Worm (Caenorhabditis elegans) whole organism, L4 larva: ENCODE data around the gene wdfy-3.

Source experiments
- F49E8.2 ChIP-seq: sonication (generic microtip); optimal IDR thresholded peaks from 2 replicates; lab custom pipeline; 2016; ENCODE audit warnings: missing compliant biosample characterization, mild to moderate bottlenecking, missing genetic modification characterization, borderline replicate concordance
- T20F7.1 ChIP-seq: fragments of 200-800 bp; sonication (Bioruptor generic); optimal IDR thresholded peaks from 2 replicates; lab custom pipeline; 2018; ENCODE audit warnings: mild to moderate bottlenecking, missing genetic modification characterization, missing compliant biosample characterization
- Y48G9A.11 ChIP-seq: fragments of 200-800 bp; sonication (Bioruptor generic); IDR thresholded peaks from 2 replicates; pipeline ENCODE4 v1.3.6; 2022; ENCODE audit warnings: missing genetic modification reagents, missing genetic modification characterization, missing compliant biosample characterization
- ZK337.2 ChIP-seq: fragments of 200-800 bp; sonication (Bioruptor generic); IDR thresholded peaks from 2 replicates; pipeline ENCODE4 v1.3.6; 2022; ENCODE audit warnings: missing genetic modification reagents, missing genetic modification characterization, missing compliant biosample characterization
- aha-1 ChIP-seq: fragments of 150-350 bp; peaks from one replicate; lab custom pipeline; 2014; ENCODE audit warnings: missing biosample characterization, missing genetic modification characterization
- ceh-20 ChIP-seq: fragments of 200-800 bp; sonication (Bioruptor generic); IDR thresholded peaks from 2 replicates; pipeline ENCODE4 v1.3.6; 2022; ENCODE audit warnings: missing genetic modification reagents, missing genetic modification characterization, missing compliant biosample characterization
- ceh-32 ChIP-seq: sonication (generic microtip); optimal IDR thresholded peaks from 2 replicates; lab custom pipeline; 2016; ENCODE audit warnings: mild to moderate bottlenecking, missing genetic modification characterization, missing compliant biosample characterization; ENCODE audit not compliant: poor library complexity
- ceh-44 ChIP-seq: fragments of 200-800 bp; sonication (Bioruptor generic); IDR thresholded peaks from 2 replicates; pipeline ENCODE4 v1.3.6; 2022; ENCODE audit warnings: missing genetic modification reagents, missing genetic modification characterization, missing compliant biosample characterization
- ctbp-1 ChIP-seq: fragments of 200-800 bp; sonication (Bioruptor generic); IDR thresholded peaks from 2 replicates; pipeline ENCODE4 v1.3.6; 2022; ENCODE audit warnings: missing genetic modification reagents, missing genetic modification characterization, missing compliant biosample characterization
- daf-16 ChIP-seq, 3 experiments: sonication (generic microtip); optimal IDR thresholded peaks; 2 replicates each; lab custom pipeline; 2016 to 2017; ENCODE audit warnings: missing genetic modification characterization in 3 of 3, missing genetic modification reagents in 3 of 3, mild to moderate bottlenecking in 2 of 3, missing compliant biosample characterization in 2 of 3, missing biosample characterization in 1 of 3, moderate library complexity in 1 of 3
- dmd-9 ChIP-seq: fragments of 200-800 bp; sonication (Bioruptor generic); IDR thresholded peaks from 2 replicates; pipeline ENCODE4 v1.3.6; 2022; ENCODE audit warnings: missing genetic modification reagents, missing genetic modification characterization, missing compliant biosample characterization
- dpl-1 ChIP-seq: fragments of 150-350 bp; optimal IDR thresholded peaks from 2 replicates; lab custom pipeline; 2014; ENCODE audit warnings: missing biosample characterization, missing genetic modification reagents, missing genetic modification characterization
- dve-1 ChIP-seq: sonication (generic microtip); optimal IDR thresholded peaks from 2 replicates; lab custom pipeline; 2017; ENCODE audit warnings: antibody characterized with exemption, mild to moderate bottlenecking, missing genetic modification characterization, missing compliant biosample characterization; ENCODE audit not compliant: insufficient read depth
- egl-43 ChIP-seq: fragments of 200-800 bp; sonication (Bioruptor generic); IDR thresholded peaks from 2 replicates; pipeline ENCODE4 v1.3.6; 2022; ENCODE audit warnings: missing genetic modification reagents, missing genetic modification characterization, missing compliant biosample characterization
- hif-1 ChIP-seq, 2 experiments: sonication (generic microtip); optimal IDR thresholded peaks; 2 replicates each; lab custom pipeline; 2016 to 2017; ENCODE audit warnings: missing compliant biosample characterization in 2 of 2, missing genetic modification characterization in 2 of 2, missing genetic modification reagents in 2 of 2, missing genotype in 2 of 2, mild to moderate bottlenecking in 1 of 2
- hlh-11 ChIP-seq: fragments of 200-800 bp; sonication (Bioruptor generic); optimal IDR thresholded peaks from 2 replicates; lab custom pipeline; 2018; ENCODE audit warnings: mild to moderate bottlenecking, missing genetic modification characterization, missing compliant biosample characterization
- hmg-1.1 ChIP-seq: fragments of 200-800 bp; sonication (Bioruptor generic); IDR thresholded peaks from 2 replicates; pipeline ENCODE4 v1.3.6; 2022; ENCODE audit warnings: missing genetic modification reagents, missing genetic modification characterization, missing compliant biosample characterization
- lim-7 ChIP-seq: fragments of 200-800 bp; sonication (Bioruptor generic); IDR thresholded peaks from 2 replicates; pipeline ENCODE4 v1.3.6; 2022; ENCODE audit warnings: missing genetic modification characterization, missing compliant biosample characterization
- lin-15B ChIP-seq: fragments of 150-350 bp; sonication (generic microtip); optimal IDR thresholded peaks from 3 replicates; lab custom pipeline; 2014; ENCODE audit warnings: missing biosample characterization, missing genetic modification characterization
- lin-38 ChIP-seq: fragments of 200-800 bp; sonication (Bioruptor generic); IDR thresholded peaks from 2 replicates; pipeline ENCODE4 v1.3.6; 2022; ENCODE audit warnings: missing genetic modification reagents, missing genetic modification characterization, missing compliant biosample characterization
- madf-9 ChIP-seq: fragments of 200-800 bp; sonication (Bioruptor generic); conservative IDR thresholded peaks from 2 replicates; pipeline ENCODE4 v1.3.6; 2022; ENCODE audit warnings: missing genetic modification reagents, missing genetic modification characterization, missing compliant biosample characterization
- mdt-29 ChIP-seq: fragments of 200-800 bp; sonication (Bioruptor generic); IDR thresholded peaks from 2 replicates; pipeline ENCODE4 v1.3.6; 2022; ENCODE audit warnings: missing genetic modification reagents, missing genetic modification characterization, missing compliant biosample characterization
- mep-1 ChIP-seq: fragments of 150-350 bp; sonication (generic microtip); optimal IDR thresholded peaks from 3 replicates; lab custom pipeline; 2014; ENCODE audit warnings: missing biosample characterization, missing genetic modification characterization
- mes-2 ChIP-seq: sonication (generic microtip); optimal IDR thresholded peaks from 2 replicates; lab custom pipeline; 2016; ENCODE audit warnings: missing genotype, mild to moderate bottlenecking, missing genetic modification characterization, missing compliant biosample characterization; ENCODE audit not compliant: poor library complexity, severe bottlenecking
- nhr-11 ChIP-seq: fragments of 150-350 bp; optimal IDR thresholded peaks from 2 replicates; lab custom pipeline; 2014; ENCODE audit warnings: missing biosample characterization, missing genetic modification characterization
- nhr-41 ChIP-seq: fragments of 200-800 bp; sonication (Bioruptor generic); IDR thresholded peaks from 2 replicates; pipeline ENCODE4 v1.3.6; 2022; ENCODE audit warnings: missing genetic modification reagents, missing genetic modification characterization, missing compliant biosample characterization
- nhr-42 ChIP-seq: fragments of 200-800 bp; sonication (Bioruptor generic); IDR thresholded peaks from 2 replicates; pipeline ENCODE4 v1.3.6; 2022; ENCODE audit warnings: missing genetic modification characterization, missing compliant biosample characterization
- nhr-6 ChIP-seq: fragments of 150-350 bp; optimal IDR thresholded peaks from 2 replicates; lab custom pipeline; 2014; ENCODE audit warnings: missing biosample characterization, missing genetic modification characterization
- nhr-77 ChIP-seq: fragments of 150-350 bp; optimal IDR thresholded peaks from 2 replicates; lab custom pipeline; 2014; ENCODE audit warnings: missing biosample characterization, missing genetic modification characterization
- pha-4 ChIP-seq, 2 experiments: fragments of 150-350 bp in 1 of 2; fragments of 200-800 bp in 1 of 2; sonication (Bioruptor generic) in 1 of 2; IDR thresholded peaks in 1 of 2; optimal IDR thresholded peaks in 1 of 2; 2 replicates each; pipeline versions ENCODE4 v1.3.6 to Lab custom; 2014 to 2022; ENCODE audit warnings: missing genetic modification characterization in 2 of 2, missing genetic modification reagents in 2 of 2, missing biosample characterization in 1 of 2, missing compliant biosample characterization in 1 of 2
- pqm-1 ChIP-seq: sonication (generic microtip); optimal IDR thresholded peaks from 2 replicates; lab custom pipeline; 2017; ENCODE audit warnings: missing biosample characterization, missing genetic modification characterization
- rbr-2 ChIP-seq: sonication (generic microtip); optimal IDR thresholded peaks from 2 replicates; lab custom pipeline; 2016; ENCODE audit warnings: missing genotype, missing genetic modification characterization, missing compliant biosample characterization
- saeg-2 ChIP-seq: fragments of 200-800 bp; sonication (Bioruptor generic); IDR thresholded peaks from 2 replicates; pipeline ENCODE4 v1.3.6; 2022; ENCODE audit warnings: missing genetic modification reagents, missing genetic modification characterization, missing compliant biosample characterization
- set-16 ChIP-seq: fragments of 200-800 bp; sonication (Bioruptor generic); IDR thresholded peaks from 2 replicates; pipeline ENCODE4 v1.3.6; 2022; ENCODE audit warnings: missing genetic modification reagents, missing genetic modification characterization, missing compliant biosample characterization
- snpc-1.2 ChIP-seq: fragments of 200-800 bp; sonication (Bioruptor generic); IDR thresholded peaks from 2 replicates; pipeline ENCODE4 v1.3.6; 2022; ENCODE audit warnings: missing genetic modification reagents, missing genetic modification characterization, missing compliant biosample characterization
- unc-130 ChIP-seq: sonication (generic microtip); optimal IDR thresholded peaks from 2 replicates; lab custom pipeline; 2016; ENCODE audit warnings: missing genetic modification reagents, missing genetic modification characterization, missing compliant biosample characterization
- unc-62 ChIP-seq, 3 experiments: fragments of 150-350 bp in 1 of 3; sonication (generic microtip); optimal IDR thresholded peaks in 2 of 3; peaks in 1 of 3; 1 replicate in 1 of 3; 2 replicates in 2 of 3; lab custom pipeline; 2014 to 2017; ENCODE audit warnings: missing biosample characterization in 3 of 3, missing genetic modification characterization in 3 of 3, missing genetic modification reagents in 3 of 3, missing genotype in 1 of 3
- vab-7 ChIP-seq: fragments of 200-800 bp; sonication (Bioruptor generic); IDR thresholded peaks from 2 replicates; pipeline ENCODE4 v1.3.6; 2022; ENCODE audit warnings: missing genetic modification reagents, missing genetic modification characterization, missing compliant biosample characterization
- zfp-2 ChIP-seq: sonication (generic microtip); optimal IDR thresholded peaks from 2 replicates; lab custom pipeline; 2016; ENCODE audit warnings: mild to moderate bottlenecking, missing genetic modification characterization, missing compliant biosample characterization
- ztf-7 ChIP-seq: fragments of 150-350 bp; optimal IDR thresholded peaks from 2 replicates; lab custom pipeline; 2014; ENCODE audit warnings: missing biosample characterization, missing genetic modification characterization

Gene wdfy-3

DNA sequence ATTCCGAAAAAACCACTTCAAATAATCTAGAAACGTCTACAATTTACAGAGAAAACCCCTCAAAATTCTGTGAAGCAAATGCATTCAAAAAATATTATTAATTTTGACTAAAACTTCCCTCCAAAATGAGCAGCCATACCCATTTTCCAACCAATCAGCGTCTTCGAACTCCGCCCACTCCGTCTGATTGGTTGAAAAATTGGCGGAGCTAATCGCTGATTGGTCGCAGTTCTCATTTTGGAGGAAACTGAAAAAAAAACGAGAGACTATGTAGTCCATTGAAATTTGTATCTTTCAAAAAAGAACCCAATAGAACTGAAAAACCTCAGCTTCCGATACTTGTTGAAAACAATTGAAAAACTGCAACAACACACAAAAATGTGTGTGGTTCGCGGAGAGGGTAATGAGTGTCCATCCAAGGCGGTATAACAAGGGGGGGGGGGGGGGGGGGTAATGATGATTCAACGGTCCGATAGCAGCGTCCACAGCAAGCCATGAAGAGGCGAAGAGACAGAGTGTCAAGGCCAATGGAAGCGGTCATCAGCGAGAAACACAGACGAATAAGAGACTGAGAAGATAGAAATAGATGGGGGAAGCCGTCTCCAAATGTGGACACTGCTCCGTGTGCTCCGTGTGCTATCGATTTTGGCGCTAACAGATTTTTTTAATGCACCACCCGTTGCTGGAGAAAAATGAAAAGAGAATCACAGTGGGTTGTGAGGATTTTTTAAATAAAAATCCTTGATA lies 36.1 kb upstream of the wdfy-3 start:
- TF ChIP-seq nhr-6 (tag; lab: Kevin White, UChicago) (peak; percentile 9), pha-4 (GFP tag; IDR thresholded peaks at IDR 0.05; lab: Robert Waterston, UW) (no peak), pha-4 (tag; optimal IDR thresholded peaks at IDR 0.05; lab: Kevin White, UChicago) (no peak), mdt-29 (GFP tag; lab: Robert Waterston, UW) (no peak), mep-1 (tag; lab: Kevin White, UChicago) (peak; percentile 5), hlh-11 (peak; percentile 4), set-16 (GFP tag; lab: Robert Waterston, UW) (peak; percentile 31; the same call in 1 of the 2 replicates)

DNA sequence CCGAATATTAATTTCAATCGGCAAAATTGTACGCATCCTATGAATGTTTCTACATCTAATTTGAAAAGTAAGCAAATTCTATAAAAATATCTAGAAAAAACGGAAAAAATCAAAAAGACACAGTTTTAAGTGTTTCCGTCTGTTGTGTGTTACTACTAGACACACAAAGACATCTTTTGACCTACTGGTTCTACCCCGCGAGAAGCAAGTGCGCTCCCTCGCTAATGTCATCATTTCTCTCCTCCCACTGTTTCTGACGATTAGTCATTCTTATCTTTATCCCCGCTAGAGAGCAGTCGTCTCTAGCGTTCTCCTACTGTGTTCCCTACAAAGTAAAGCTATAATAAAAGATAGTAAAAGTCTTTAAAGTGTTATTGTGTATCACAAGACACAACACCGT lies 35.3 kb upstream of the wdfy-3 start:
- TF ChIP-seq aha-1 (tag; lab: Kevin White, UChicago) (peak; percentile 14), lin-38 (GFP tag; lab: Robert Waterston, UW) (peak; percentile 54), rbr-2 (tag; lab: Kevin White, UChicago) (no peak)

DNA sequence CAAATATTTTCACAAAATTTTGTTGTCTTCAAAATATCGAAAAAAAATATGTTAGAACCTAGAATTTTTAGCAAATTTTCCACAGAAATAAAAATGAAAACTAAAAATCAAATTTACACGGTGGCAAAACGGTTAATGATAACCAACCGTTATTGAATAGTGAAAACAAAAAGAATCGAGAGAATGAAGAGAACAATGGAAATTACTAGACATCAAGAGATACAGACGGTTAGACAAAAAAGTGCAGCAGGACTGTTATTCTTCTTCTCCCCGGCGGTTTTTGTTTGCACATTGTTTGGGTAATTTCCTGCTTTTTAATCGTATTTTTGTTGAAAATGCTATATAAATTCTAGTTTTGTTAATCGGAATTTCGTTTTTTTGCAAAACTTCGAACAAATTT lies 34.3 kb upstream of the wdfy-3 start:
- TF ChIP-seq ztf-7 (tag; lab: Kevin White, UChicago) = no peak
- TF ChIP-seq ctbp-1 (GFP tag; lab: Robert Waterston, UW) = no peak
- TF ChIP-seq ceh-32 = no peak
- peak; percentile 22 for TF ChIP-seq dve-1 (tag; lab: Kevin White, UChicago)
- no peak for TF ChIP-seq zfp-2 (tag; lab: Kevin White, UChicago)
- TF ChIP-seq saeg-2 (GFP tag; lab: Robert Waterston, UW) = no peak
- TF ChIP-seq lin-15B (tag; lab: Kevin White, UChicago) = no peak
- no peak for TF ChIP-seq nhr-11
- TF ChIP-seq nhr-41 (GFP tag; lab: Robert Waterston, UW) = no peak
- TF ChIP-seq dmd-9 (GFP tag; lab: Robert Waterston, UW) = no peak
- TF ChIP-seq nhr-42 = no peak
- no peak for TF ChIP-seq nhr-77 (tag; lab: Kevin White, UChicago)
- TF ChIP-seq F49E8.2 (tag; lab: Kevin White, UChicago) = no peak
- TF ChIP-seq pqm-1 = no peak
- TF ChIP-seq daf-16 (GFP tag; optimal IDR thresholded peaks at IDR 0.05; lab: Kevin White, UChicago) = no peak
- peak; percentile 42 for TF ChIP-seq daf-16 (tag; optimal IDR thresholded peaks at IDR 0.05; lab: Kevin White, UChicago)

DNA sequence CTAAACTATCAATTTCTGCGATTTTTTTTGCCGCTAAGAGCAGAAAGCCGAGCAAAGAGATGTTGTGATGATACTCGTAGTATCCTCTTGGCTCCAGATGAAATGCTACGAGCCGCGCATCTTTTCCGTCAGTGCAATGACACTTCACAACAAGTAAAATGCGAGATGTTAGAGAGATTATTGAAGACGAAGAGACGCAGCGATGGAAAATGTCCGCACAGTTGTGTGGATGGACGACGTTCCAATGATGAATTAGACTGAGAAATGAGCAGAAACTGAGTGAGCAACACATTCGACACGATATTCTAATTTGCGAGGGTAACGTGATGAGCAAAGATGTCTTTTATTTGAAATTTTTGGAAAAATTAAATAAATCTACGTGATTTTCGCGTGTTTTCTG lies 32.3 kb upstream of the wdfy-3 start:
- no peak for TF ChIP-seq lim-7 (GFP tag; lab: Robert Waterston, UW)
- TF ChIP-seq unc-62 (GFP tag; optimal IDR thresholded peaks at IDR 0.05 in 1 of 2; lab: Kevin White, UChicago) = peak in 1 of 2 experiments; percentile 5
- TF ChIP-seq unc-62 (tag; optimal IDR thresholded peaks at IDR 0.05; lab: Kevin White, UChicago) = no peak

DNA sequence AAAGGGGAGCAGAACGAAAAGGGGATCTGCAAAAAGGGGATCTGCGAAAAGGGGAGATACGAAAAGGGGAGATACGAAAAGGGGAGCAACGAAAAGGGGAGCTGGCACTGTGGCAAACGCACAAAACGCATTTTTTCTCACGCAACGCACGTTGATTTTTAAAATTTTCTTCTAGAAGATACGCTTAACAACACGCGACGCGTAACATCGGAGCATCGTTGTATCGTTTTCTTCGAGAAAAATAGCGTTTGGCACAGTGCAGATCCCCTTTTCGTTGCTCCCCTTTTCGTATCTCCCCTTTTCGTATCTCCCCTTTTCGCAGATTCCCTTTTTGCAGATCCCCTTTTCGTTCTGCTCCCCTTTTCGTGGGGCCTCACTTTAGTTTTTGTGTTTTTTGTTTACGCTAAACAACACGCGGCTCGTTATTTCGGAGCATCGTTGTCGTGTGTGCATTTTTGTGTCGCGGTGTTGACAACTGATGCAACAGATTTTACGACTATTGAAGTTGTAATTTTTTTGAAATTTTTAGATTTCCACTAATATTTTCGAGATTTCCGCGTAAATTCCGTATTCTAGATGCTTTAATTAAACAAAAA lies 31.6 kb upstream of the wdfy-3 start:
- TF ChIP-seq snpc-1.2 (peak; percentile 79), rbr-2 (tag; lab: Kevin White, UChicago) (peak; percentile 25), T20F7.1 (GFP tag; lab: Kevin White, UChicago) (peak; percentile 87), aha-1 (tag; lab: Kevin White, UChicago) (peak; percentile 59), vab-7 (GFP tag; lab: Robert Waterston, UW) (peak; percentile 48; the same call in 1 of the 2 replicates), ceh-20 (GFP tag; lab: Robert Waterston, UW) (0 out of 2 replicates have a peak, but pooled peaks have one; percentile 60), ceh-44 (GFP tag; lab: Robert Waterston, UW) (0 out of 2 replicates have a peak, but pooled peaks have one; percentile 63), egl-43 (GFP tag; lab: Robert Waterston, UW) (0 out of 2 replicates have a peak, but pooled peaks have one; percentile 10), hmg-1.1 (GFP tag; lab: Robert Waterston, UW) (peak; percentile 61), ZK337.2 (0 out of 2 replicates have a peak, but pooled peaks have one; percentile 55), lin-38 (GFP tag; lab: Robert Waterston, UW) (peak; percentile 78), dpl-1 (peak; percentile 2), madf-9 (peak; percentile 36; the same call in 1 of the 2 replicates), unc-130 (GFP tag; lab: Kevin White, UChicago) (peak; percentile 61), Y48G9A.11 (GFP tag; lab: Robert Waterston, UW) (peak; percentile 100), mes-2 (tag; lab: Kevin White, UChicago) (peak; percentile 84), hif-1 (tag; optimal IDR thresholded peaks at IDR 0.05; lab: Kevin White, UChicago) (peak in 1 of 2 experiments; percentile 43)
